Fruit fly (Drosophila melanogaster) whole organism, wandering third instar larva: ENCODE results near the gene Ms.

Experiments used
- CG32264 ChIP-seq: fragments of 200-800 bp; sonication (Bioruptor generic); optimal IDR thresholded peaks from 2 replicates; lab custom pipeline; 2016; ENCODE audit warnings: missing biosample characterization, missing genetic modification characterization
- Dif ChIP-seq: fragments of 200-275, 200-300 bp; sonication (Bioruptor generic); optimal IDR thresholded peaks from 2 replicates; lab custom pipeline; 2018; ENCODE audit warnings: missing biosample characterization, missing genetic modification characterization; ENCODE audit not compliant: partially characterized antibody
- Hr78 ChIP-seq: fragments of >200 bp; optimal IDR thresholded peaks from 2 replicates; lab custom pipeline; 2017; ENCODE audit warnings: missing biosample characterization, missing genetic modification characterization
- Jra ChIP-seq: sonication (Bioruptor generic); optimal IDR thresholded peaks from 2 replicates; lab custom pipeline; 2016; ENCODE audit warnings: missing biosample characterization, missing genetic modification characterization
- OdsH ChIP-seq: fragments of 200-800 bp; sonication (Bioruptor generic); optimal IDR thresholded peaks from 2 replicates; lab custom pipeline; 2016; ENCODE audit warnings: missing biosample characterization, mild to moderate bottlenecking, missing genetic modification characterization
- br ChIP-seq: fragments of 200-800 bp; sonication (Bioruptor generic); optimal IDR thresholded peaks from 2 replicates; lab custom pipeline; 2016; ENCODE audit warnings: missing biosample characterization, missing genetic modification characterization
- dsf ChIP-seq: sonication (Bioruptor generic); optimal IDR thresholded peaks from 2 replicates; lab custom pipeline; 2016; ENCODE audit warnings: missing biosample characterization, missing genetic modification characterization, borderline replicate concordance
- fru ChIP-seq: fragments of 200-800 bp; sonication (Bioruptor generic); optimal IDR thresholded peaks from 3 replicates; lab custom pipeline; 2016; ENCODE audit warnings: missing biosample characterization, mild to moderate bottlenecking, missing genetic modification characterization
- h ChIP-seq: fragments of 200-800 bp; sonication (Bioruptor generic); optimal IDR thresholded peaks from 3 replicates; lab custom pipeline; 2016; ENCODE audit warnings: missing biosample characterization, mild to moderate bottlenecking, missing genetic modification characterization
- jim ChIP-seq: fragments of 175-275, 200-325 bp; sonication (Bioruptor generic); optimal IDR thresholded peaks from 2 replicates; lab custom pipeline; 2016; ENCODE audit warnings: missing biosample characterization, mild to moderate bottlenecking, missing genetic modification characterization
- rgr ChIP-seq: fragments of 200-800 bp; sonication (Bioruptor generic); optimal IDR thresholded peaks from 3 replicates; lab custom pipeline; 2016; ENCODE audit warnings: missing biosample characterization, mild to moderate bottlenecking, missing genetic modification characterization
- usp ChIP-seq: fragments of >200 bp; optimal IDR thresholded peaks from 2 replicates; lab custom pipeline; 2017; ENCODE audit warnings: missing biosample characterization, missing genetic modification characterization
- woc ChIP-seq: sonication (Bioruptor generic); optimal IDR thresholded peaks from 2 replicates; lab custom pipeline; 2016; ENCODE audit warnings: missing biosample characterization, mild to moderate bottlenecking, missing genetic modification characterization

dm6 chr3R:24296913-24297312 is 44.4 kb upstream of the Ms start:
- no peak for TF ChIP-seq dsf (GFP tag; lab: Kevin White, UChicago)
- no peak for TF ChIP-seq CG32264 (GFP tag; lab: Kevin White, UChicago)
- no peak for TF ChIP-seq OdsH (GFP tag; lab: Kevin White, UChicago)
- no peak for TF ChIP-seq h (GFP tag; lab: Kevin White, UChicago)
- TF ChIP-seq Hr78 (GFP tag; lab: Kevin White, UChicago), result no peak
- no peak for TF ChIP-seq Dif (GFP tag; lab: Kevin White, UChicago)
- no peak for TF ChIP-seq Jra (GFP tag; lab: Kevin White, UChicago)
- no peak for TF ChIP-seq usp (GFP tag; lab: Kevin White, UChicago)
- no peak for TF ChIP-seq jim
- TF ChIP-seq rgr (GFP tag; lab: Kevin White, UChicago), result no peak
- no peak for TF ChIP-seq fru (GFP tag; lab: Kevin White, UChicago)
- no peak for TF ChIP-seq woc
- no peak for TF ChIP-seq br
